Worm (Caenorhabditis elegans): ENCODE measurements around the gene M79.2.

Gene M79.2

ce11 chrX:10618619-10619130, 9.9 kb downstream of the M79.2 start:
- TF ChIP-seq F13H6.1 (tag; optimal IDR thresholded peaks at IDR 0.05) (peak; percentile 63), lsy-2 (tag; optimal IDR thresholded peaks at IDR 0.05) (no peak)

ce11 chrX:10617815-10618214, 10.8 kb downstream of the M79.2 start:
- TF ChIP-seq nhr-237 (tag; optimal IDR thresholded peaks at IDR 0.05) (no peak), nhr-25 (tag; optimal IDR thresholded peaks at IDR 0.05) (no peak), fos-1 (tag; optimal IDR thresholded peaks at IDR 0.05) (peak; percentile 90), nhr-21 (tag; optimal IDR thresholded peaks at IDR 0.05) (no peak)

ce11 chrX:10616041-10616440, 12.6 kb downstream of the M79.2 start:
- TF ChIP-seq sem-4 (tag; optimal IDR thresholded peaks at IDR 0.05) (no peak), nhr-129 (tag; optimal IDR thresholded peaks at IDR 0.05) (peak; percentile 1), unc-55 (GFP tag; optimal IDR thresholded peaks at IDR 0.05) (peak; percentile 2)

DNA sequence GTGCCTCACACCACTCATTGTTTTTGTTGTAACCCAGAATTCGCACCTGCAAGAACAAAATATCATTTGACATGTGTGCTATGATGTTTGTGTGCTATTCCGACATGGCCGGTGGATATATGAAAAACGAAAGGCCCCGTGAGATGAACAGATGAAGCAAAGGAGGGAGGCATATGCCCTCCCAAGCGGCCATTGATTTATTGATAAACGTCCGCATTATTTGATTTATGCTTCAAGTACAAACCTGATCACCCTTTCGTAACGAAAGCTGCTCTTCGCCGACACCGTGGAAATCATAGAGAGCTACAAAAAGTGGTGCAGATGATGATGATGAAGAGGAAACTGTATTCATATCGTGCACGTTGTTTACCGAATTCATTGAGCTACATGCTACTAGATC, 16.3 kb downstream of the M79.2 start:
- TF ChIP-seq ama-1 (optimal IDR thresholded peaks at IDR 0.05) (no peak), nhr-11 (tag; optimal IDR thresholded peaks at IDR 0.05) (no peak), ztf-11 (tag; optimal IDR thresholded peaks at IDR 0.05) (no peak)

DNA sequence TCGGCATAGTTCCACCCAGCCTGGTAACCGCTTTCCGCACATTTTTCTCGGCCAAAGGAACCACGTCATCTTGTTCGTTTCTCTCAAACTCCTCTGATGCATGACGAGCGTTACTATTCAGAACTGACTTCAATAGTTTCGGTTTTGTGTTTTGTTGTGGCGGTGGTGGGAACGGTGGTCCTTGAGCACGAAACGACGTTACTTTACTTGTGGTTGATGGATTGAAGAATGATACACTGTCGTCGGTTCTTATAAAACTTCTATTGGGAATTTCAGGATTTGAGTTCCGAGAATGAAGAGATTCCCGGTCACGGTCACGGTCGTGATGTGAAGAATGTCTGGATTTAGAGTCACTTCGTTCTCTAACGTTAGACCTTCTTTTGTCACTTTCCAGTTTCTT, 18.7 kb downstream of the M79.2 start:
- TF ChIP-seq ztf-11 (tag; optimal IDR thresholded peaks at IDR 0.05) (no peak), fos-1 (tag; optimal IDR thresholded peaks at IDR 0.05) (no peak), lin-13 (GFP tag; optimal IDR thresholded peaks at IDR 0.05) (no peak), snpc-4 (tag; optimal IDR thresholded peaks at IDR 0.05) (no peak), sma-9 (GFP tag; optimal IDR thresholded peaks at IDR 0.05) (no peak), sma-9 (tag; optimal IDR thresholded peaks at IDR 0.05) (no peak), lin-11 (tag; optimal IDR thresholded peaks at IDR 0.05) (no peak), skn-1 (tag; optimal IDR thresholded peaks at IDR 0.05) (no peak), ZK546.5 (tag; optimal IDR thresholded peaks at IDR 0.05) (no peak), unc-62 (GFP tag; optimal IDR thresholded peaks at IDR 0.05) (no peak), ztf-4 (tag; optimal IDR thresholded peaks at IDR 0.05) (no peak), sem-4 (tag; optimal IDR thresholded peaks at IDR 0.05) (no peak), ama-1 (optimal IDR thresholded peaks at IDR 0.05) (no peak)

DNA sequence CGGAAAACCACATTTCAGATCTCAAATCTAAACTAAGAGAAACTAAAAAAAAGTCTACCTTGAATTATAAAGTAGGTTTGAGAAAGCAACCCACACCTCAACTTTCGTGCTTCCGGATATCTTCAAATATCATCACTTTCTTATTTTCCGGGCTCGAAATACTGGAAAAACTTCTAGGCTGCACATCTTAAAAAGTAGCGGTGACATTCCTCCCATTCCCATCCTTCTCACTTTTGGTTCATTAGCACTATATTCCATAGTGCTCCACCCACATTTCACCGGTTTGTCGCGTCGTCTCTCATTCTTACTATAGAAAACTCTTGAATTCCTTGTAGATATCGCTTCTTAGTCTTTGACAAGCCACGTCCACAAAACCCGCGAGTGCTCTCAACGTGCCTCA, 24.2 kb downstream of the M79.2 start, which contains the start of gene flp-19:
Gene flp-19, plus strand, starts transcription at position 301 of the 400 bp plus-strand sequence.
- TF ChIP-seq lin-13 (GFP tag; optimal IDR thresholded peaks at IDR 0.05) (no peak), ama-1 (optimal IDR thresholded peaks at IDR 0.05) (no peak), elt-1 (tag; optimal IDR thresholded peaks at IDR 0.05) (no peak), nhr-25 (tag; optimal IDR thresholded peaks at IDR 0.05) (no peak), lin-11 (tag; optimal IDR thresholded peaks at IDR 0.05) (no peak), F13H6.1 (tag; optimal IDR thresholded peaks at IDR 0.05) (no peak), crh-2 (tag; optimal IDR thresholded peaks at IDR 0.05) (no peak), ceh-82 (tag; optimal IDR thresholded peaks at IDR 0.05) (no peak), elt-3 (tag; optimal IDR thresholded peaks at IDR 0.05) (no peak), egl-27 (tag; optimal IDR thresholded peaks at IDR 0.05) (no peak), ceh-16 (tag; optimal IDR thresholded peaks at IDR 0.05) (no peak), mab-5 (tag; optimal IDR thresholded peaks at IDR 0.05) (no peak), fos-1 (tag; optimal IDR thresholded peaks at IDR 0.05) (no peak), alr-1 (tag; optimal IDR thresholded peaks at IDR 0.05) (no peak), sma-9 (GFP tag; optimal IDR thresholded peaks at IDR 0.05) (no peak), sma-9 (tag; optimal IDR thresholded peaks at IDR 0.05) (no peak), lin-39 (tag; optimal IDR thresholded peaks at IDR 0.05) (no peak), ztf-1 (GFP tag; conservative IDR thresholded peaks at IDR 0.05) (no peak), mdl-1 (tag; optimal IDR thresholded peaks at IDR 0.05) (no peak), nhr-23 (tag; optimal IDR thresholded peaks at IDR 0.05) (no peak)
